Fruit fly (Drosophila melanogaster) whole organism, embryonic: ENCODE results near the gene CG32281.
A peak's percentile ranks its signal among the peaks of the same experiment; 100 is the strongest.

Experiments used
- Bdp1 ChIP-seq: fragments of 200-800 bp; sonication (Bioruptor generic); optimal IDR thresholded peaks from 3 replicates; lab custom pipeline; 2016; ENCODE audit warnings: missing biosample characterization, missing genetic modification characterization
- CG10321 ChIP-seq: fragments of 200-800 bp; sonication (Bioruptor generic); IDR thresholded peaks from 2 replicates; pipeline ENCODE4 v1.3.6; 2022; ENCODE audit warnings: missing biosample characterization, missing genetic modification characterization
- CG10959 ChIP-seq: fragments of 200-800 bp; sonication (Bioruptor generic); IDR thresholded peaks from 2 replicates; pipeline ENCODE4 v1.3.6; 2022; ENCODE audit warnings: missing biosample characterization, missing genetic modification characterization
- CG11398 ChIP-seq: fragments of 200-800 bp; sonication (Bioruptor generic); optimal IDR thresholded peaks from 2 replicates; lab custom pipeline; 2016; ENCODE audit warnings: missing biosample characterization, missing genetic modification characterization
- CG12155 ChIP-seq: fragments of 200-800 bp; sonication (Bioruptor generic); optimal IDR thresholded peaks from 3 replicates; lab custom pipeline; 2016; ENCODE audit warnings: missing biosample characterization, missing genetic modification characterization
- CG13296 ChIP-seq: fragments of 200-800 bp; sonication (Bioruptor generic); optimal IDR thresholded peaks from 3 replicates; lab custom pipeline; 2018; ENCODE audit warnings: missing biosample characterization, mild to moderate bottlenecking, missing genetic modification characterization
- CG14965 ChIP-seq: fragments of 200-800 bp; sonication (Bioruptor generic); optimal IDR thresholded peaks from 2 replicates; lab custom pipeline; 2016; ENCODE audit warnings: missing biosample characterization, missing genetic modification characterization, borderline replicate concordance
- CG15696 ChIP-seq: fragments of 200-800 bp; sonication (Bioruptor generic); optimal IDR thresholded peaks from 2 replicates; lab custom pipeline; 2019; ENCODE audit warnings: missing biosample characterization, mild to moderate bottlenecking, missing genetic modification characterization, moderate library complexity
- CG2129 ChIP-seq: fragments of 200-800 bp; sonication (Bioruptor generic); IDR thresholded peaks from 2 replicates; pipeline ENCODE4 v1.3.6; 2022; ENCODE audit warnings: missing biosample characterization, missing genetic modification characterization; ENCODE audit not compliant: partially characterized antibody
- CG30020 ChIP-seq: fragments of 200-800 bp; optimal IDR thresholded peaks from 2 replicates; lab custom pipeline; 2019; ENCODE audit warnings: missing biosample characterization, mild to moderate bottlenecking, missing genetic modification characterization, moderate library complexity
- CG3065 ChIP-seq: fragments of 200-800 bp; sonication (Bioruptor generic); optimal IDR thresholded peaks from 2 replicates; lab custom pipeline; 2016; ENCODE audit warnings: missing biosample characterization, missing genetic modification characterization
- CG31388 ChIP-seq: fragments of 200-800 bp; sonication (Bioruptor generic); optimal IDR thresholded peaks from 2 replicates; lab custom pipeline; 2016; ENCODE audit warnings: missing biosample characterization, missing genetic modification characterization
- CG7786 ChIP-seq: fragments of 200-800 bp; sonication (Bioruptor generic); optimal IDR thresholded peaks from 2 replicates; lab custom pipeline; 2016; ENCODE audit warnings: missing biosample characterization, missing genetic modification characterization
- CG8765 ChIP-seq: fragments of 200-800 bp; sonication (Bioruptor generic); IDR thresholded peaks from 2 replicates; pipeline ENCODE4 v1.3.6; 2022; ENCODE audit warnings: missing biosample characterization, missing genetic modification characterization
- CG9437 ChIP-seq: fragments of 200-800 bp; sonication (Bioruptor generic); optimal IDR thresholded peaks from 2 replicates; lab custom pipeline; 2018; ENCODE audit warnings: missing biosample characterization, mild to moderate bottlenecking, missing genetic modification characterization
- CG9817 ChIP-seq: fragments of 200-800 bp; sonication (Bioruptor generic); optimal IDR thresholded peaks from 2 replicates; lab custom pipeline; 2018; ENCODE audit warnings: missing biosample characterization, mild to moderate bottlenecking, missing genetic modification characterization, moderate library complexity
- CHES-1-like ChIP-seq: fragments of 200-800 bp; sonication (Bioruptor generic); optimal IDR thresholded peaks from 2 replicates; lab custom pipeline; 2016; ENCODE audit warnings: missing biosample characterization, missing genetic modification characterization
- Dek ChIP-seq: fragments of 200-800 bp; sonication (Bioruptor generic); optimal IDR thresholded peaks from 3 replicates; lab custom pipeline; 2019; ENCODE audit warnings: missing biosample characterization, mild to moderate bottlenecking, missing genetic modification characterization, moderate library complexity
- ERR ChIP-seq: fragments of 200-800 bp; sonication (Bioruptor generic); optimal IDR thresholded peaks from 2 replicates; lab custom pipeline; 2016; ENCODE audit warnings: missing biosample characterization, missing genetic modification characterization
- Eip74EF ChIP-seq, 2 experiments: fragments of 200-800 bp in 1 of 2; fragments of >200 bp in 1 of 2; sonication (Bioruptor generic) in 1 of 2; optimal IDR thresholded peaks; 2 replicates each; lab custom pipeline; 2017 to 2019; ENCODE audit warnings: missing biosample characterization in 2 of 2, missing genetic modification characterization in 2 of 2, mild to moderate bottlenecking in 1 of 2, moderate library complexity in 1 of 2
- Fer3 ChIP-seq: fragments of 200-800 bp; sonication (Bioruptor generic); optimal IDR thresholded peaks from 2 replicates; lab custom pipeline; 2018; ENCODE audit warnings: missing biosample characterization, mild to moderate bottlenecking, missing genetic modification characterization, moderate library complexity
- HLH4C ChIP-seq: fragments of 200-800 bp; sonication (Bioruptor generic); IDR thresholded peaks from 3 replicates; pipeline ENCODE4 v1.3.6; 2022; ENCODE audit warnings: missing biosample characterization, missing genetic modification characterization; ENCODE audit not compliant: partially characterized antibody
- Jarid2 ChIP-seq: fragments of 200-800 bp; sonication (Bioruptor generic); optimal IDR thresholded peaks from 3 replicates; lab custom pipeline; 2017; ENCODE audit warnings: mild to moderate bottlenecking, missing biosample characterization, missing genetic modification reagents, missing genetic modification characterization
- Kr ChIP-seq: fragments of 200-800 bp; sonication (Bioruptor generic); optimal IDR thresholded peaks from 2 replicates; lab custom pipeline; 2017; ENCODE audit warnings: missing biosample characterization, mild to moderate bottlenecking, missing genetic modification characterization
- Myb ChIP-seq: fragments of 200-800 bp; sonication (Bioruptor generic); optimal IDR thresholded peaks from 2 replicates; lab custom pipeline; 2016; ENCODE audit warnings: missing biosample characterization, missing genetic modification characterization
- Optix ChIP-seq: fragments of 200-800 bp; sonication (Bioruptor generic); IDR thresholded peaks from 3 replicates; pipeline ENCODE4 v1.3.6; 2022; ENCODE audit warnings: missing biosample characterization, missing genetic modification characterization
- Stat92E ChIP-seq, 3 experiments: fragments of >200 bp in 2 of 3; fragments of 200-800 bp in 1 of 3; sonication (Bioruptor generic) in 1 of 3; optimal IDR thresholded peaks; 2 replicates each; lab custom pipeline; 2017 to 2019; ENCODE audit warnings: missing biosample characterization in 3 of 3, missing genetic modification characterization in 3 of 3, mild to moderate bottlenecking in 1 of 3, moderate library complexity in 1 of 3
- ac ChIP-seq: fragments of 200-800 bp; sonication (Bioruptor generic); optimal IDR thresholded peaks from 3 replicates; lab custom pipeline; 2017; ENCODE audit warnings: missing biosample characterization, mild to moderate bottlenecking, missing genetic modification characterization
- amos ChIP-seq: fragments of 200-800 bp; sonication (Bioruptor generic); IDR thresholded peaks from 2 replicates; pipeline ENCODE4 v1.3.6; 2022; ENCODE audit warnings: missing biosample characterization, missing genetic modification characterization; ENCODE audit not compliant: partially characterized antibody
- ap ChIP-seq: fragments of 200-800 bp; sonication (Bioruptor generic); IDR thresholded peaks from 2 replicates; pipeline ENCODE4 v1.3.6; 2022; ENCODE audit warnings: missing biosample characterization, missing genetic modification characterization
- ato ChIP-seq: fragments of 200-800 bp; sonication (Bioruptor generic); IDR thresholded peaks from 2 replicates; pipeline ENCODE4 v1.3.6; 2022; ENCODE audit warnings: missing biosample characterization, missing genetic modification characterization; ENCODE audit not compliant: partially characterized antibody
- cas ChIP-seq: fragments of 200-800 bp; sonication (Bioruptor generic); IDR thresholded peaks from 2 replicates; pipeline ENCODE4 v1.3.6; 2022; ENCODE audit warnings: missing biosample characterization, missing genetic modification characterization
- ci ChIP-seq: fragments of 200-800 bp; sonication (Bioruptor generic); IDR thresholded peaks from 3 replicates; pipeline ENCODE4 v1.3.6; 2022; ENCODE audit warnings: missing biosample characterization, missing genetic modification characterization
- emc ChIP-seq: fragments of 200-800 bp; sonication (Bioruptor generic); optimal IDR thresholded peaks from 2 replicates; lab custom pipeline; 2016; ENCODE audit warnings: missing biosample characterization, missing genetic modification characterization
- eve ChIP-seq, 2 experiments: fragments of >200 bp; optimal IDR thresholded peaks; 2 replicates each; lab custom pipeline; 2017; ENCODE audit warnings: missing biosample characterization in 2 of 2, missing genetic modification characterization in 2 of 2
- fd96Cb ChIP-seq: fragments of 200-800 bp; sonication (Bioruptor generic); optimal IDR thresholded peaks from 2 replicates; lab custom pipeline; 2018; ENCODE audit warnings: missing biosample characterization, mild to moderate bottlenecking, missing genetic modification characterization, moderate library complexity
- fru ChIP-seq: fragments of >200 bp; optimal IDR thresholded peaks from 2 replicates; lab custom pipeline; 2017
- gcm2 ChIP-seq: fragments of 200-800 bp; sonication (Bioruptor generic); optimal IDR thresholded peaks from 2 replicates; lab custom pipeline; 2016; ENCODE audit warnings: missing biosample characterization, missing genetic modification characterization
- gro ChIP-seq: fragments of 200-800 bp; sonication (Bioruptor generic); optimal IDR thresholded peaks from 2 replicates; lab custom pipeline; 2016; ENCODE audit warnings: missing biosample characterization, missing genetic modification characterization
- hkb ChIP-seq, 2 experiments: fragments of 200-800 bp in 1 of 2; fragments of >200 bp in 1 of 2; sonication (Bioruptor generic) in 1 of 2; IDR thresholded peaks in 1 of 2; optimal IDR thresholded peaks in 1 of 2; 2 replicates each; pipeline versions ENCODE4 v1.3.6 to Lab custom; 2017 to 2022; ENCODE audit warnings: missing biosample characterization in 1 of 2, missing genetic modification characterization in 1 of 2
- insv ChIP-seq, 2 experiments: fragments of 200-800 bp; sonication (Bioruptor generic); optimal IDR thresholded peaks; 3 replicates each; lab custom pipeline; 2016 to 2018; ENCODE audit warnings: missing biosample characterization in 2 of 2, missing genetic modification characterization in 2 of 2
- mld ChIP-seq: fragments of 200-800 bp; sonication (Bioruptor generic); IDR thresholded peaks from 3 replicates; pipeline ENCODE4 v1.3.6; 2022; ENCODE audit warnings: missing biosample characterization, missing genetic modification characterization; ENCODE audit not compliant: partially characterized antibody
- nom ChIP-seq: fragments of 200-800 bp; sonication (Bioruptor generic); optimal IDR thresholded peaks from 2 replicates; lab custom pipeline; 2017; ENCODE audit warnings: missing biosample characterization, missing genetic modification characterization, mild to moderate bottlenecking, moderate library complexity, missing genetic modification reagents
- pum ChIP-seq: fragments of 200-800 bp; sonication (Bioruptor generic); optimal IDR thresholded peaks from 2 replicates; lab custom pipeline; 2016; ENCODE audit warnings: missing biosample characterization, missing genetic modification characterization
- rib ChIP-seq: fragments of 200-800 bp; sonication (Bioruptor generic); IDR thresholded peaks from 2 replicates; pipeline ENCODE4 v1.3.6; 2022; ENCODE audit warnings: missing biosample characterization, missing genetic modification characterization
- row ChIP-seq: fragments of 200-800 bp; sonication (Bioruptor generic); IDR thresholded peaks from 3 replicates; pipeline ENCODE4 v1.3.6; 2022; ENCODE audit warnings: missing biosample characterization, missing genetic modification characterization
- sim ChIP-seq: fragments of 200-800 bp; sonication (Bioruptor generic); IDR thresholded peaks from 2 replicates; pipeline ENCODE4 v1.3.6; 2022; ENCODE audit warnings: missing biosample characterization, missing genetic modification characterization
- sqz ChIP-seq: fragments of 200-800 bp; sonication (Bioruptor generic); optimal IDR thresholded peaks from 3 replicates; lab custom pipeline; 2018; ENCODE audit warnings: missing biosample characterization, mild to moderate bottlenecking, missing genetic modification characterization
- sr ChIP-seq: fragments of 200-800 bp; sonication (Bioruptor generic); IDR thresholded peaks from 3 replicates; pipeline ENCODE4 v1.3.6; 2022; ENCODE audit warnings: missing biosample characterization, missing genetic modification characterization
- vvl ChIP-seq: fragments of 200-800 bp; sonication (Bioruptor generic); IDR thresholded peaks from 2 replicates; pipeline ENCODE4 v1.3.6; 2022; ENCODE audit warnings: missing biosample characterization, missing genetic modification characterization

Gene CG32281

dm6 chr3L:3194059-3194458, 24.9 kb downstream of the CG32281 start (continued):
- TF ChIP-seq nom (peak; percentile 62), CG14965 (no peak), amos (no peak), insv (GFP tag; optimal IDR thresholded peaks at IDR 0.05; lab: Kevin White, UChicago) (peak in 1 of 2 experiments; percentile 11), fd96Cb (tag; lab: Kevin White, UChicago) (peak; percentile 96), gcm2 (GFP tag; lab: Kevin White, UChicago) (peak; percentile 9), CG9817 (tag; lab: Kevin White, UChicago) (peak; percentile 82), CG10321 (GFP tag; lab: Robert Waterston, UW) (peak; percentile 76), CG2129 (GFP tag; lab: Robert Waterston, UW) (no peak), CG7786 (GFP tag; lab: Kevin White, UChicago) (no peak), gro (peak; percentile 42), ato (GFP tag; lab: Robert Waterston, UW) (no peak), eve (GFP tag; optimal IDR thresholded peaks at IDR 0.05; lab: Kevin White, UChicago) (no peak), CG3065 (GFP tag; lab: Kevin White, UChicago) (peak; percentile 63), CG9437 (GFP tag; lab: Kevin White, UChicago) (peak; percentile 84), hkb (optimal IDR thresholded peaks at IDR 0.05; lab: Kevin White, UChicago) (no peak), hkb (GFP tag; IDR thresholded peaks at IDR 0.05; lab: Robert Waterston, UW) (peak; percentile 97), mld (GFP tag; lab: Robert Waterston, UW) (no peak), Jarid2 (peak; percentile 67), Kr (GFP tag; lab: Kevin White, UChicago) (no peak), ERR (GFP tag; lab: Kevin White, UChicago) (peak; percentile 50), sqz (GFP tag; lab: Kevin White, UChicago) (no peak), ac (GFP tag; lab: Kevin White, UChicago) (peak; percentile 89), cas (peak; percentile 82), rib (GFP tag; lab: Robert Waterston, UW) (peak; percentile 90), Dek (peak; percentile 93), fru (lab: Kevin White, UChicago) (no peak), ap (GFP tag; lab: Robert Waterston, UW) (peak; percentile 90), pum (GFP tag; lab: Kevin White, UChicago) (peak; percentile 46), CG31388 (peak; percentile 64), Fer3 (tag; lab: Kevin White, UChicago) (peak; percentile 96), CHES-1-like (peak; percentile 11), Stat92E (GFP tag; optimal IDR thresholded peaks at IDR 0.05; lab: Kevin White, UChicago) (no peak), CG13296 (GFP tag; lab: Kevin White, UChicago) (peak; percentile 92), emc (GFP tag; lab: Kevin White, UChicago) (no peak), Optix (GFP tag; lab: Robert Waterston, UW) (peak; percentile 85; the same call in 2 of the 3 replicates), Myb (peak; percentile 32), CG12155 (GFP tag; lab: Kevin White, UChicago) (peak; percentile 84), sr (GFP tag; lab: Robert Waterston, UW) (peak; percentile 54; the same call in 1 of the 3 replicates), HLH4C (GFP tag; lab: Robert Waterston, UW) (no peak), sim (peak; percentile 92), Eip74EF (GFP tag; optimal IDR thresholded peaks at IDR 0.05; lab: Kevin White, UChicago) (peak in 1 of 2 experiments; percentile 91), CG10959 (GFP tag; lab: Robert Waterston, UW) (peak; percentile 93), CG8765 (GFP tag; lab: Robert Waterston, UW) (peak; percentile 81), CG11398 (GFP tag; lab: Kevin White, UChicago) (peak; percentile 13), CG30020 (tag; lab: Kevin White, UChicago) (peak; percentile 48), vvl (GFP tag; lab: Robert Waterston, UW) (peak; percentile 98), row (peak; percentile 95), ci (GFP tag; lab: Robert Waterston, UW) (peak; percentile 97), CG15696 (tag; lab: Kevin White, UChicago) (peak; percentile 80), Bdp1 (GFP tag; lab: Kevin White, UChicago) (peak; percentile 75)
